Worm (Caenorhabditis elegans) whole organism, late embryonic: ENCODE results near the gene fbxa-62.
A peak's percentile ranks its signal among the peaks of the same experiment; 100 is the strongest.

ENCODE experiments used
- Y22D7AL.16 ChIP-seq: sonication (generic microtip); optimal IDR thresholded peaks from 2 replicates; lab custom pipeline; 2016; ENCODE audit warnings: missing genetic modification characterization, missing compliant biosample characterization
- ceh-14 ChIP-seq: sonication (generic microtip); optimal IDR thresholded peaks from 2 replicates; lab custom pipeline; 2016; ENCODE audit warnings: missing genotype, missing genetic modification characterization, missing compliant biosample characterization
- ceh-24 ChIP-seq: sonication (generic microtip); optimal IDR thresholded peaks from 2 replicates; lab custom pipeline; 2016; ENCODE audit warnings: mild to moderate bottlenecking, missing genetic modification characterization, missing compliant biosample characterization
- ceh-30 ChIP-seq: fragments of 150-350 bp; optimal IDR thresholded peaks from 2 replicates; lab custom pipeline; 2014; ENCODE audit warnings: missing biosample characterization, missing genetic modification characterization
- ceh-45 ChIP-seq: fragments of 200-800 bp; sonication (Bioruptor generic); IDR thresholded peaks from 2 replicates; pipeline ENCODE4 v1.3.6; 2022; ENCODE audit warnings: missing genetic modification reagents, missing genetic modification characterization, missing compliant biosample characterization
- ceh-48 ChIP-seq: sonication (generic microtip); optimal IDR thresholded peaks from 2 replicates; lab custom pipeline; 2016; ENCODE audit warnings: missing genetic modification characterization, inconsistent platforms, missing compliant biosample characterization
- ceh-6 ChIP-seq: fragments of 200-800 bp; sonication (Bioruptor generic); optimal IDR thresholded peaks from 2 replicates; lab custom pipeline; 2018; ENCODE audit warnings: mild to moderate bottlenecking, missing genetic modification characterization, missing compliant biosample characterization
- dmd-4 ChIP-seq: sonication (generic microtip); optimal IDR thresholded peaks from 2 replicates; lab custom pipeline; 2016; ENCODE audit warnings: borderline replicate concordance, missing genetic modification characterization, missing compliant biosample characterization
- dve-1 ChIP-seq: sonication (generic microtip); optimal IDR thresholded peaks from 2 replicates; lab custom pipeline; 2017; ENCODE audit warnings: antibody characterized with exemption, mild to moderate bottlenecking, missing genetic modification characterization, missing compliant biosample characterization
- elt-2 ChIP-seq: sonication (generic microtip); optimal IDR thresholded peaks from 2 replicates; lab custom pipeline; 2016; ENCODE audit warnings: missing genetic modification reagents, missing genetic modification characterization, missing compliant biosample characterization
- elt-4 ChIP-seq: sonication (generic microtip); optimal IDR thresholded peaks from 2 replicates; lab custom pipeline; 2016; ENCODE audit warnings: missing genetic modification characterization, missing compliant biosample characterization
- ets-4 ChIP-seq: sonication (generic microtip); optimal IDR thresholded peaks from 2 replicates; lab custom pipeline; 2016; ENCODE audit warnings: missing genetic modification characterization, missing compliant biosample characterization
- eyg-1 ChIP-seq: sonication (generic microtip); optimal IDR thresholded peaks from 2 replicates; lab custom pipeline; 2016; ENCODE audit warnings: missing genotype, missing genetic modification characterization, missing compliant biosample characterization
- fkh-6 ChIP-seq: sonication (generic microtip); optimal IDR thresholded peaks from 2 replicates; lab custom pipeline; 2016; ENCODE audit warnings: missing genetic modification characterization, missing compliant biosample characterization
- gmeb-2 ChIP-seq: sonication (generic microtip); optimal IDR thresholded peaks from 2 replicates; lab custom pipeline; 2016; ENCODE audit warnings: missing genetic modification characterization, inconsistent platforms, missing compliant biosample characterization
- hlh-6 ChIP-seq: sonication (generic microtip); optimal IDR thresholded peaks from 2 replicates; lab custom pipeline; 2016; ENCODE audit warnings: missing genotype, missing genetic modification characterization, missing compliant biosample characterization
- hlh-8 ChIP-seq: sonication (generic microtip); optimal IDR thresholded peaks from 2 replicates; lab custom pipeline; 2016; ENCODE audit warnings: missing genotype, missing genetic modification characterization, missing compliant biosample characterization
- lin-11 ChIP-seq: fragments of 200-800 bp; sonication (Bioruptor generic); optimal IDR thresholded peaks from 2 replicates; lab custom pipeline; 2018; ENCODE audit warnings: mild to moderate bottlenecking, missing genetic modification characterization, missing compliant biosample characterization
- madf-2 ChIP-seq: sonication (generic microtip); optimal IDR thresholded peaks from 2 replicates; lab custom pipeline; 2017; ENCODE audit warnings: missing genetic modification characterization, missing compliant biosample characterization
- nhr-232 ChIP-seq: sonication (generic microtip); optimal IDR thresholded peaks from 2 replicates; lab custom pipeline; 2016; ENCODE audit warnings: missing genetic modification characterization, missing compliant biosample characterization
- npax-4 ChIP-seq: sonication (generic microtip); optimal IDR thresholded peaks from 2 replicates; lab custom pipeline; 2016; ENCODE audit warnings: missing genetic modification characterization, missing compliant biosample characterization
- pax-1 ChIP-seq: fragments of 150-350 bp; optimal IDR thresholded peaks from 2 replicates; lab custom pipeline; 2014; ENCODE audit warnings: missing biosample characterization, missing genetic modification characterization
- pqm-1 ChIP-seq: sonication (generic microtip); optimal IDR thresholded peaks from 2 replicates; lab custom pipeline; 2016; ENCODE audit warnings: missing genetic modification characterization, missing compliant biosample characterization
- rnt-1 ChIP-seq: sonication (generic microtip); optimal IDR thresholded peaks from 2 replicates; lab custom pipeline; 2016; ENCODE audit warnings: missing genetic modification characterization, missing compliant biosample characterization
- sdc-2 ChIP-seq: sonication (generic microtip); optimal IDR thresholded peaks from 2 replicates; lab custom pipeline; 2016; ENCODE audit warnings: missing genotype, missing genetic modification characterization, missing compliant biosample characterization
- syd-9 ChIP-seq: sonication (generic microtip); optimal IDR thresholded peaks from 2 replicates; lab custom pipeline; 2016; ENCODE audit warnings: mild to moderate bottlenecking, missing genetic modification characterization, moderate library complexity, missing compliant biosample characterization
- tbx-2 ChIP-seq: sonication (generic microtip); optimal IDR thresholded peaks from 2 replicates; lab custom pipeline; 2016; ENCODE audit warnings: missing genetic modification characterization, missing compliant biosample characterization
- tbx-7 ChIP-seq: sonication (generic microtip); optimal IDR thresholded peaks from 2 replicates; lab custom pipeline; 2016; ENCODE audit warnings: missing genotype, missing genetic modification characterization, missing compliant biosample characterization
- ttx-3 ChIP-seq: sonication (generic microtip); optimal IDR thresholded peaks from 2 replicates; lab custom pipeline; 2016; ENCODE audit warnings: missing genetic modification reagents, missing genetic modification characterization, missing compliant biosample characterization
- unc-3 ChIP-seq, 2 experiments: fragments of 200-800 bp in 1 of 2; sonication (Bioruptor generic) in 1 of 2; sonication (generic microtip) in 1 of 2; conservative IDR thresholded peaks in 1 of 2; optimal IDR thresholded peaks in 1 of 2; 2 replicates each; pipeline versions ENCODE4 v1.3.6 to Lab custom; 2016 to 2022; ENCODE audit warnings: missing compliant biosample characterization in 2 of 2, missing genetic modification characterization in 2 of 2, missing genetic modification reagents in 1 of 2
- unc-42 ChIP-seq: sonication (generic microtip); optimal IDR thresholded peaks from 2 replicates; lab custom pipeline; 2016; ENCODE audit warnings: missing genotype, missing genetic modification characterization, missing compliant biosample characterization
- unc-55 ChIP-seq: sonication (generic microtip); optimal IDR thresholded peaks from 2 replicates; lab custom pipeline; 2017; ENCODE audit warnings: missing biosample characterization, missing genetic modification reagents, missing genetic modification characterization

The fbxa-62 gene

DNA sequence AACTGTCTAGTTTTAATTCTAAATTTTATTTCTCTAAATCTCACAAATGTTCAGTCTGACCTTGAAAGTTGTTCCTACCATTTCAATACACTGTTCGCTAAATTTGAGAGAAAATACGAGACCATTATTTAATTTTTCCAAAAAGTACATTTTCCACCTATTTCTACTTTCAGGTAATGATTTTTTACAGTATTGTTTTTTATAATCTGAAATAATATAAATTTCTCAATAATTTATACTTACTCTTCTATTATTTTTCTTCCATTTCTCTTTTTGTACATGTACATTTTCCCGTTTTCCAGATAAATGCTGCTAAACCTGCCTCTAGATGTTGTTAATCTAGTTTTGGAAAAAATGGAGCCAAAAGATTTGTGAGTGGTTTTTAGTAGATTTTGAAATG, at the start of gene fbxa-62:
fbxa-62 (plus strand) TSS at position 301 of the 400 bp plus-strand sequence.
- no peak for TF ChIP-seq ceh-30
- no peak for TF ChIP-seq hlh-8 (tag; lab: Kevin White, UChicago)
- no peak for TF ChIP-seq npax-4 (tag; lab: Kevin White, UChicago)
- no peak for TF ChIP-seq rnt-1 (tag; lab: Kevin White, UChicago)
- TF ChIP-seq madf-2 (tag; lab: Kevin White, UChicago), result no peak
- TF ChIP-seq tbx-7, result no peak
- TF ChIP-seq ceh-24 (tag; lab: Kevin White, UChicago), result no peak

DNA sequence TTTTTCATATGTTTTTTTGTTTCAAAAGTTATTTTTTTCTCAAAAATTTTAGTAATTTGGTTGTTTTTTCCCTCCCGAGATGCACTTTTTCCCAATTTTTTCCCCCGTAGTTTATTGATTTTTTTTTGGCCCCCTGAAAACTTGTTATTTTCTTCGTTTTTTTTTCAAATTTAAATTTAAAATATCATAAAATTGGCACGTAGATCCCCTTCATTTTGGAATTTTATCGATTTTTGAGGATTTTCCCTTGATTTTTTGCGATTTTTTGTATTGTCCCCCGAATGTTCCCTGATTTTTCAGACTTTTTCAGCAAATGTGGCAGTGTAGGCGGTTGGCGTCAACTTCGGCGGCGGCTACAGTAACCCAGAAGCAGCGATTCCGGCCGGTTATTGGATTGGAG, 29.8 kb upstream of the fbxa-62 start, which contains the start of gene C39B5.6:
C39B5.6 (plus strand) TSS at position 301 of the 400 bp plus-strand sequence.
- TF ChIP-seq madf-2 (tag; lab: Kevin White, UChicago) (no peak), elt-4 (no peak), pqm-1 (tag; lab: Kevin White, UChicago) (no peak)

DNA sequence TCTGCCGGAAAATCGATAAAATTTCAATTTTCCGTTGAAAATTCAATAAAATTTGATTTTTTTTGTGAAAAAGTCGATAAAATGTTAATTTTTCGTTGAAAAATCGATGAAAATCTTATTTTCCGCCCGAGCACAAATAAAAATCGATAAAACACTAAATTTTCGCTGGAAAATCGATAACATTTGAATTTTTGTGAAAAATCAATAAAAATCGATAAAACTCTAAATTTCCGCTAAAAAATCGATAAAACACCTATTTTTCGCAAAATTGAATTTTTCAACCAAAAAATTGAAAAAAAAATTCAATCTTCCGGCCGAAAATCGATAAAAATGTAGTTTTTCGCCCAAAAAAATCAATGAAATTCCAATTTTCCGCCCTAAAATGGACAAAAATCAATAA, 22.4 kb upstream of the fbxa-62 start:
- no peak for TF ChIP-seq elt-2
- TF ChIP-seq ceh-48 (tag; lab: Kevin White, UChicago), result peak; percentile 26

DNA sequence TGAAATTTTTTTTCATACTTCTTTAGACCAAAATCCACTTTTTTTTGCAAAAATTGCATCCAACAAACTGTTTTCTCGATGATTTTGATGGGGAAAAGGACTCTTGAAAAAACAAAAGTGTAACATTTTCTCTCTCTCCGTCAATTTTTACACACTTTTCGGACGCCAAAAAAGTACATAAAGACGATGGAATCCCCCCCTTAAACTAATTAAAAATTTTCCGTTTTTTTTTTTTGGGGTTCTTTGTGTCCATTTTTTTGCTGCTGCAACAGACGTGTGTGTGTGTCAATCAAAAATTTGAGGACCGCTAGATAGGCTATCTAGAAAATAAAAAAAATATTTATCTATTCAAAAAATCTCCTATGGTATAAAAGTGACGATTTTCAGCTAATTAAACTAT, 19.6 kb upstream of the fbxa-62 start, which contains the start of gene C39B5.5:
C39B5.5 (plus strand) TSS at position 301 of the 400 bp plus-strand sequence.
- TF ChIP-seq gmeb-2 (no peak), eyg-1 (no peak)
- TF ChIP-seq, all 69 proteins: peak for 0

DNA sequence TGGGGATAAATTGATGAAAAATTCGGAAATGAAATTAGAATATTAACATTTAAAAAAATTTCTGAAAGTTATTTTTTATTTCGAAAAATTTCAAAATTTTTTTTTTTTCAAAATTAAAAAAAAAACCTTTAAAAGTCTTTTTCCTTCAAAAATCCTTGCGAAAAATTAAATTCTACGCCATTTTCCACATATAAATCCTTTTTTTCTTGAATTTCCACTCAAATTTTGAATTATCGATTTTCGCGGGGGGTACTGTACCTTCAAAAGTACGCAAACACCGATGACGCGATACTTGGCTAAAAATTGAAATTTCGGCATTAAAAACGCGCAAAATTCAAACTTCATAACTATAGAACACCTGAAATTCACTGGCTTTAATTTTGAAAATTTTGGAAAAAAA, 16.9 kb upstream of the fbxa-62 start:
- TF ChIP-seq gmeb-2 (no peak), syd-9 (tag; lab: Kevin White, UChicago) (no peak), sdc-2 (tag; lab: Kevin White, UChicago) (no peak), nhr-232 (tag; lab: Kevin White, UChicago) (no peak), dmd-4 (tag; lab: Kevin White, UChicago) (no peak)

DNA sequence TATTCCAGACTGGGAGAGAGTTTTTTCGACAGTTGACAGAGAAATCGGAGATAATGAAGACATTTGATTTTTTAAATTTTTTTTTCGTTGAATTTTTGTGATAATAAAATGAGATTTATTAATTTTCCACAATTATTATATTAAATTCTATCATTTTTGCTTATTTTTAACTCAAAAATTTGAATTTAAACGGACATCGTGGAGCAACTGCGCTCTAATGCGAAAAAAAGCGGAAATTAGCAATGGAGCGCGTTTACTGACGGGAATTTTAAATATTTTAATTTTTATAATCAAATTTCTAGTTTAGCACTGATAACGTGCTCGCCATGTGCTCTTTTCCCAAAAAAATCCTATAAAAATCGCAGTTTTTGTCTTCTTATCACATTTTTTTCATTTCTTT, 16.4 kb upstream of the fbxa-62 start, which contains the start of gene C39B5.14:
C39B5.14 (plus strand) TSS at position 301 of the 400 bp plus-strand sequence.
- TF ChIP-seq ttx-3 (tag; lab: Kevin White, UChicago) (no peak), unc-55 (GFP tag; lab: Kevin White, UChicago) (no peak)
- TF ChIP-seq, all 69 proteins: peak for 0

DNA sequence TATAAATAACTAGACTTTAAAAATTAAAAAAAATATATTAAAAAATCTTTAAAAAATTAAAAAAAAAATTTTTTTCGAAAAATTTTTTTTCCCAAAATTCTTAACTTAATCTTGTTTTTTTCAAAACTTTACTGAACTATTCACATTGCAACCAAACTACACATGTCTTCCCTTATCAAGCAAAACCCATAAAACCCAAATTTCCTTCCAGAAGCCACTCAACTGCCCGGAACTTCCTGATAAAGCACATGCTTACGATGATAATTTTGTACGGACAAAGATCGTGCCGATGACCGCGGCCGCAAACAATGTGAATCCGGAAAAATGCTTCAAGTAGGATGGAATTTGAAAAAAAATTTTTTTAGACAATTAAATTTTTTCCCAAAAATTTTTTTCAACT, 15.2 kb upstream of the fbxa-62 start:
- TF ChIP-seq syd-9 (tag; lab: Kevin White, UChicago) (no peak), ceh-6 (GFP tag; lab: Kevin White, UChicago) (no peak), Y22D7AL.16 (tag; lab: Kevin White, UChicago) (no peak), unc-42 (tag; lab: Kevin White, UChicago) (no peak)
- TF ChIP-seq, all 69 proteins: peak for 0

DNA sequence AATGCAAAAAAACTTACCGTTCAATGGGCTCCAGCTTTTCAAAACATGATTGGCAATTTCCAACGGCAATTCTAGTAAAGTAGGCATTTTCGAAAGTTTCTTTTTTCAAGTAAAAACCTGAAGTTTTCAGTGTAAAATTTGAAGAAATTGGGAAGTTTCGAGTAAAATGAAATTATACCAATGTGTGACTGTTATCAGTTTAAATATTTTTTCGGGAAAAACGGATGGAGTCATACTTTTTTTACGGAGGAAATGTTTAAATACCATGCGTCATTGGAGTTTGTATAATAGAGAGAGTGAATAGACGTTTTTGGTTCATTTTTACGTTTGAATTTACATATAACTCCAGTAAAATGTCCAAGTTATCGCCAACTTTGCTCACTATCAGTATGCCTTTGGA, 8.1 kb upstream of the fbxa-62 start, which contains the start of gene fbxa-12:
fbxa-12 (plus strand) TSS at position 301 of the 400 bp plus-strand sequence.
- TF ChIP-seq ceh-14 (tag; lab: Kevin White, UChicago), result no peak
- no peak for TF ChIP-seq pax-1 (tag; lab: Kevin White, UChicago)
- TF ChIP-seq tbx-2 (tag; lab: Kevin White, UChicago), result no peak
- TF ChIP-seq lin-11 (tag; lab: Kevin White, UChicago), result no peak
- no peak for TF ChIP-seq dmd-4 (tag; lab: Kevin White, UChicago)
- no peak for TF ChIP-seq ets-4 (tag; lab: Kevin White, UChicago)
- TF ChIP-seq hlh-6 (tag; lab: Kevin White, UChicago), result no peak
- no peak for TF ChIP-seq eyg-1
- no peak for TF ChIP-seq ceh-45 (GFP tag; lab: Robert Waterston, UW)
- no peak for TF ChIP-seq unc-3 (GFP tag; conservative IDR thresholded peaks at IDR 0.05; lab: Robert Waterston, UW)
- no peak for TF ChIP-seq unc-3 (tag; optimal IDR thresholded peaks at IDR 0.05; lab: Kevin White, UChicago)
- no peak for TF ChIP-seq fkh-6 (tag; lab: Kevin White, UChicago)
- TF ChIP-seq dve-1, result no peak
- TF ChIP-seq, all 69 proteins: peak for 0
